Fruit fly (Drosophila melanogaster): Measurements from ENCODE around the gene Oatp33Ea.

Oatp33Ea gene

dm6 chr2L:12424555-12424954 lies 21.2 kb downstream of the Oatp33Ea start, which contains the start of gene Fam92 (continued):
- TF ChIP-seq CG10543 (GFP tag; optimal IDR thresholded peaks at IDR 0.05) (no peak), Side (GFP tag; optimal IDR thresholded peaks at IDR 0.05) (peak; percentile 21), Sox100B (GFP tag; optimal IDR thresholded peaks at IDR 0.05) (peak; percentile 10), Hand (GFP tag; optimal IDR thresholded peaks at IDR 0.05) (no peak), inv (GFP tag; IDR thresholded peaks at IDR 0.05; ENCODE audit: partially characterized antibody) (no peak), HLH4C (GFP tag; IDR thresholded peaks at IDR 0.05; ENCODE audit: partially characterized antibody) (no peak), pan (optimal IDR thresholded peaks at IDR 0.05) (no peak), pan (GFP tag; optimal IDR thresholded peaks at IDR 0.05 in 1 of 2, IDR thresholded peaks at IDR 0.05 in 1 of 2) (peak in 1 of 2 experiments; percentile 66), odd (GFP tag; optimal IDR thresholded peaks at IDR 0.05) (no peak), unpg (GFP tag; optimal IDR thresholded peaks at IDR 0.05) (peak; percentile 41), CG11723 (GFP tag; optimal IDR thresholded peaks at IDR 0.05) (no peak), CG9727 (GFP tag; optimal IDR thresholded peaks at IDR 0.05) (peak; percentile 11), lola (GFP tag; optimal IDR thresholded peaks at IDR 0.05) (no peak), CG7786 (GFP tag; optimal IDR thresholded peaks at IDR 0.05) (no peak), CG7745 (tag; optimal IDR thresholded peaks at IDR 0.05) (no peak), knrl (GFP tag; IDR thresholded peaks at IDR 0.05; ENCODE audit: partially characterized antibody) (no peak), Hey (tag; optimal IDR thresholded peaks at IDR 0.05) (no peak), eve (GFP tag; optimal IDR thresholded peaks at IDR 0.05) (no peak), CG34224 (GFP tag; IDR thresholded peaks at IDR 0.05; ENCODE audit: partially characterized antibody) (no peak), CG11398 (GFP tag; optimal IDR thresholded peaks at IDR 0.05) (no peak), CG33557 (GFP tag; optimal IDR thresholded peaks at IDR 0.05) (no peak), Max (GFP tag; optimal IDR thresholded peaks at IDR 0.05) (peak; percentile 22), Mrtf (GFP tag; IDR thresholded peaks at IDR 0.05) (peak; percentile 49; the same call in 2 of the 3 replicates), sna (GFP tag; IDR thresholded peaks at IDR 0.05; ENCODE audit: partially characterized antibody) (no peak), Myb (GFP tag; optimal IDR thresholded peaks at IDR 0.05) (peak; percentile 94), salm (tag; optimal IDR thresholded peaks at IDR 0.05) (no peak), org-1 (GFP tag; optimal IDR thresholded peaks at IDR 0.05) (no peak), CG8089 (GFP tag; optimal IDR thresholded peaks at IDR 0.05) (no peak), H2.0 (GFP tag; IDR thresholded peaks at IDR 0.05) (peak; percentile 36; the same call in 1 of the 2 replicates), CG13123 (GFP tag; optimal IDR thresholded peaks at IDR 0.05) (no peak), danr (GFP tag; IDR thresholded peaks at IDR 0.05) (no peak), HLH3B (GFP tag; IDR thresholded peaks at IDR 0.05) (no peak), fd64A (GFP tag; optimal IDR thresholded peaks at IDR 0.05) (no peak), tup (GFP tag; optimal IDR thresholded peaks at IDR 0.05) (no peak), CG10267 (tag; optimal IDR thresholded peaks at IDR 0.05) (peak; percentile 65), CG11504 (tag; optimal IDR thresholded peaks at IDR 0.05) (peak; percentile 68), CG3065 (GFP tag; optimal IDR thresholded peaks at IDR 0.05) (no peak), Rx (GFP tag; IDR thresholded peaks at IDR 0.05) (no peak), gfzf (GFP tag; optimal IDR thresholded peaks at IDR 0.05) (peak; percentile 15), peb (GFP tag; IDR thresholded peaks at IDR 0.05) (no peak), bab2 (GFP tag; optimal IDR thresholded peaks at IDR 0.05) (peak; percentile 42), HHEX (GFP tag; optimal IDR thresholded peaks at IDR 0.05) (peak; percentile 37), CG9609 (GFP tag; optimal IDR thresholded peaks at IDR 0.05) (peak; percentile 31), crol (GFP tag; IDR thresholded peaks at IDR 0.05) (no peak), TFAM (GFP tag; optimal IDR thresholded peaks at IDR 0.05) (no peak), CG7357 (GFP tag; IDR thresholded peaks at IDR 0.05) (no peak), pum (GFP tag; optimal IDR thresholded peaks at IDR 0.05) (peak; percentile 43), CG12659 (GFP tag; optimal IDR thresholded peaks at IDR 0.05) (peak; percentile 62), hb (GFP tag; IDR thresholded peaks at IDR 0.05; ENCODE audit: partially characterized antibody) (no peak), bsh (GFP tag; optimal IDR thresholded peaks at IDR 0.05) (peak in 1 of 2 experiments; percentile 48), Sin3A (optimal IDR thresholded peaks at IDR 0.05) (no peak)
